Fruit fly (Drosophila melanogaster) whole organism, embryonic: ENCODE measurements around the gene CG17801.

ENCODE experiments used
- Adf1 ChIP-seq: fragments of 200-800 bp; sonication (Bioruptor generic); IDR thresholded peaks from 2 replicates; pipeline ENCODE4 v1.3.6; 2022; ENCODE audit warnings: missing biosample characterization, missing genetic modification characterization
- Atf-2 ChIP-seq: fragments of 200-800 bp; sonication (Bioruptor generic); optimal IDR thresholded peaks from 2 replicates; lab custom pipeline; 2016; ENCODE audit warnings: missing biosample characterization, missing genetic modification characterization
- CG10209 ChIP-seq: fragments of 200-800 bp; sonication (Bioruptor generic); optimal IDR thresholded peaks from 3 replicates; lab custom pipeline; 2017; ENCODE audit warnings: missing biosample characterization, mild to moderate bottlenecking, missing genetic modification characterization, missing genetic modification reagents
- CG11398 ChIP-seq: fragments of 200-800 bp; sonication (Bioruptor generic); optimal IDR thresholded peaks from 2 replicates; lab custom pipeline; 2016; ENCODE audit warnings: missing biosample characterization, missing genetic modification characterization
- CG12236 ChIP-seq: fragments of 200-800 bp; sonication (Bioruptor generic); optimal IDR thresholded peaks from 2 replicates; lab custom pipeline; 2016; ENCODE audit warnings: missing biosample characterization, missing genetic modification characterization
- CG14441 ChIP-seq: fragments of 200-800 bp; sonication (Bioruptor generic); IDR thresholded peaks from 2 replicates; pipeline ENCODE4 v1.3.6; 2022; ENCODE audit warnings: missing biosample characterization, missing genetic modification characterization
- CG1602 ChIP-seq: fragments of 200-800 bp; sonication (Bioruptor generic); optimal IDR thresholded peaks from 3 replicates; lab custom pipeline; 2016; ENCODE audit warnings: missing biosample characterization, missing genetic modification characterization
- CG17568 ChIP-seq: fragments of 200-800 bp; sonication (Bioruptor generic); optimal IDR thresholded peaks from 2 replicates; lab custom pipeline; 2018; ENCODE audit warnings: missing biosample characterization, mild to moderate bottlenecking, missing genetic modification characterization, moderate library complexity
- CG2199 ChIP-seq: fragments of 200-800 bp; sonication (Bioruptor generic); IDR thresholded peaks from 3 replicates; pipeline ENCODE4 v1.3.6; 2022; ENCODE audit warnings: missing biosample characterization, missing genetic modification characterization
- CG34422 ChIP-seq: fragments of 200-800 bp; sonication (Bioruptor generic); IDR thresholded peaks from 3 replicates; pipeline ENCODE4 v1.3.6; 2022; ENCODE audit warnings: missing biosample characterization, missing genetic modification characterization
- CG3838 ChIP-seq: fragments of 200-800 bp; sonication (Bioruptor generic); optimal IDR thresholded peaks from 3 replicates; lab custom pipeline; 2016; ENCODE audit warnings: missing biosample characterization, missing genetic modification characterization
- CG4328 ChIP-seq: fragments of 200-800 bp; sonication (Bioruptor generic); optimal IDR thresholded peaks from 3 replicates; lab custom pipeline; 2017; ENCODE audit warnings: missing biosample characterization, missing genetic modification reagents, missing genetic modification characterization
- CG4617 ChIP-seq: fragments of 200-800 bp; sonication (Bioruptor generic); optimal IDR thresholded peaks from 3 replicates; lab custom pipeline; 2016; ENCODE audit warnings: missing biosample characterization, missing genetic modification characterization, borderline replicate concordance
- CG6254 ChIP-seq: fragments of 200-800 bp; sonication (Bioruptor generic); optimal IDR thresholded peaks from 3 replicates; lab custom pipeline; 2017; ENCODE audit warnings: mild to moderate bottlenecking, missing biosample characterization, missing genetic modification reagents, missing genetic modification characterization
- CG6683 ChIP-seq: fragments of 200-800 bp; sonication (Bioruptor generic); optimal IDR thresholded peaks from 2 replicates; lab custom pipeline; 2017; ENCODE audit warnings: missing biosample characterization, mild to moderate bottlenecking, missing genetic modification characterization, missing genetic modification reagents
- CG6765 ChIP-seq: fragments of 200-800 bp; sonication (Bioruptor generic); optimal IDR thresholded peaks from 3 replicates; lab custom pipeline; 2017; ENCODE audit warnings: missing biosample characterization, mild to moderate bottlenecking, missing genetic modification characterization
- CG7745 ChIP-seq: fragments of 200-800 bp; sonication (Bioruptor generic); optimal IDR thresholded peaks from 2 replicates; lab custom pipeline; 2018; ENCODE audit warnings: missing biosample characterization, mild to moderate bottlenecking, missing genetic modification characterization, moderate library complexity
- CG8290 ChIP-seq, 3 experiments: fragments of 200-800 bp; sonication (Bioruptor generic); optimal IDR thresholded peaks; 2 replicates each; lab custom pipeline; 2016 to 2019; ENCODE audit warnings: missing biosample characterization in 3 of 3, missing genetic modification characterization in 3 of 3, mild to moderate bottlenecking in 2 of 3, moderate library complexity in 1 of 3
- CG9797 ChIP-seq: fragments of 200-800 bp; sonication (Bioruptor generic); optimal IDR thresholded peaks from 3 replicates; lab custom pipeline; 2018; ENCODE audit warnings: missing biosample characterization, mild to moderate bottlenecking, missing genetic modification characterization
- CG9932 ChIP-seq: fragments of 200-800 bp; sonication (Bioruptor generic); IDR thresholded peaks from 2 replicates; pipeline ENCODE4 v1.3.6; 2022; ENCODE audit warnings: missing biosample characterization, missing genetic modification characterization
- CHES-1-like ChIP-seq: fragments of 200-800 bp; sonication (Bioruptor generic); optimal IDR thresholded peaks from 2 replicates; lab custom pipeline; 2016; ENCODE audit warnings: missing biosample characterization, missing genetic modification characterization
- CTCF ChIP-seq: fragments of 200-800 bp; sonication (Bioruptor generic); optimal IDR thresholded peaks from 2 replicates; lab custom pipeline; 2017; ENCODE audit warnings: missing biosample characterization, mild to moderate bottlenecking, missing genetic modification characterization, moderate library complexity
- D ChIP-seq, 2 experiments: fragments of 200-800 bp in 1 of 2; fragments of >200 bp in 1 of 2; sonication (Bioruptor generic) in 1 of 2; optimal IDR thresholded peaks; 2 replicates in 1 of 2; 3 replicates in 1 of 2; lab custom pipeline; 2017; ENCODE audit warnings: mild to moderate bottlenecking in 1 of 2, missing biosample characterization in 1 of 2, missing genetic modification characterization in 1 of 2, missing genetic modification reagents in 1 of 2
- E2f1 ChIP-seq: fragments of 200-800 bp; sonication (Bioruptor generic); IDR thresholded peaks from 2 replicates; pipeline ENCODE4 v1.3.6; 2022; ENCODE audit warnings: missing biosample characterization, missing genetic modification characterization
- GATAe ChIP-seq: fragments of 200-800 bp; sonication (Bioruptor generic); conservative IDR thresholded peaks from 2 replicates; pipeline ENCODE4 v1.3.6; 2022; ENCODE audit warnings: missing biosample characterization, missing genetic modification characterization
- HLHmδ ChIP-seq: fragments of 200-800 bp; sonication (Bioruptor generic); optimal IDR thresholded peaks from 2 replicates; lab custom pipeline; 2018; ENCODE audit warnings: missing biosample characterization, mild to moderate bottlenecking, missing genetic modification characterization, moderate library complexity
- HmgD ChIP-seq: fragments of 200-800 bp; sonication (Bioruptor generic); optimal IDR thresholded peaks from 3 replicates; lab custom pipeline; 2016; ENCODE audit warnings: missing biosample characterization, missing genetic modification characterization
- Hr39 ChIP-seq: fragments of >200 bp; optimal IDR thresholded peaks from 2 replicates; lab custom pipeline; 2017
- Hsf ChIP-seq: fragments of 200-800 bp; sonication (Bioruptor generic); optimal IDR thresholded peaks from 3 replicates; lab custom pipeline; 2016; ENCODE audit warnings: missing biosample characterization, missing genetic modification characterization
- Med ChIP-seq: fragments of 200-800 bp; sonication (Bioruptor generic); peaks from one replicate; lab custom pipeline; 2016; ENCODE audit warnings: missing biosample characterization, missing genetic modification characterization, mild to moderate bottlenecking, inconsistent platforms, moderate library complexity
- Mrtf ChIP-seq: fragments of 200-800 bp; sonication (Bioruptor generic); IDR thresholded peaks from 3 replicates; pipeline ENCODE4 v1.3.6; 2022; ENCODE audit warnings: missing biosample characterization, missing genetic modification characterization
- Nf-YA ChIP-seq: fragments of 200-800 bp; sonication (Bioruptor generic); IDR thresholded peaks from 2 replicates; pipeline ENCODE4 v1.3.6; 2022; ENCODE audit warnings: missing biosample characterization, missing genetic modification characterization
- Trl ChIP-seq, 3 experiments: fragments of >200 bp in 2 of 3; fragments of 200-800 bp in 1 of 3; sonication (Bioruptor generic) in 1 of 3; optimal IDR thresholded peaks; 2 replicates in 1 of 3; 3 replicates in 2 of 3; lab custom pipeline; 2016 to 2017; ENCODE audit warnings: missing biosample characterization in 1 of 3, missing genetic modification characterization in 1 of 3
- bcd ChIP-seq: fragments of 200-800 bp; sonication (Bioruptor generic); optimal IDR thresholded peaks from 2 replicates; lab custom pipeline; 2017; ENCODE audit warnings: missing biosample characterization, mild to moderate bottlenecking, missing genetic modification characterization
- bigmax ChIP-seq: fragments of 200-800 bp; sonication (Bioruptor generic); optimal IDR thresholded peaks from 2 replicates; lab custom pipeline; 2018; ENCODE audit warnings: missing biosample characterization, mild to moderate bottlenecking, missing genetic modification characterization
- dan ChIP-seq: fragments of 200-800 bp; sonication (Bioruptor generic); IDR thresholded peaks from 2 replicates; pipeline ENCODE4 v1.3.6; 2022; ENCODE audit warnings: missing biosample characterization, missing genetic modification characterization
- en ChIP-seq: fragments of 200-800 bp; sonication (Bioruptor generic); optimal IDR thresholded peaks from 2 replicates; lab custom pipeline; 2016; ENCODE audit warnings: missing biosample characterization, missing genetic modification characterization
- eyg ChIP-seq: fragments of 200-800 bp; sonication (Bioruptor generic); optimal IDR thresholded peaks from 3 replicates; lab custom pipeline; 2016; ENCODE audit warnings: missing biosample characterization, missing genetic modification characterization
- lilli ChIP-seq: fragments of 200-800 bp; sonication (Bioruptor generic); optimal IDR thresholded peaks from 3 replicates; lab custom pipeline; 2016; ENCODE audit warnings: missing biosample characterization, missing genetic modification characterization
- lov ChIP-seq, 2 experiments: fragments of 200-800 bp in 1 of 2; fragments of >200 bp in 1 of 2; sonication (Bioruptor generic) in 1 of 2; IDR thresholded peaks in 1 of 2; optimal IDR thresholded peaks in 1 of 2; 2 replicates in 1 of 2; 3 replicates in 1 of 2; pipeline versions ENCODE4 v1.3.6 to Lab custom; 2017 to 2022; ENCODE audit warnings: missing biosample characterization in 1 of 2, missing genetic modification characterization in 1 of 2
- nau ChIP-seq: fragments of 200-800 bp; sonication (Bioruptor generic); optimal IDR thresholded peaks from 3 replicates; lab custom pipeline; 2017; ENCODE audit warnings: missing biosample characterization, mild to moderate bottlenecking, missing genetic modification characterization, missing genetic modification reagents
- nerfin-1 ChIP-seq: fragments of 200-800 bp; sonication (Bioruptor generic); optimal IDR thresholded peaks from 3 replicates; lab custom pipeline; 2019; ENCODE audit warnings: missing biosample characterization, mild to moderate bottlenecking, missing genetic modification characterization, moderate library complexity
- oc ChIP-seq: fragments of 200-800 bp; sonication (Bioruptor generic); optimal IDR thresholded peaks from 2 replicates; lab custom pipeline; 2018; ENCODE audit warnings: missing biosample characterization, mild to moderate bottlenecking, missing genetic modification characterization, moderate library complexity
- sc ChIP-seq, 3 experiments: fragments of >200 bp in 2 of 3; fragments of 200-800 bp in 1 of 3; sonication (Bioruptor generic) in 1 of 3; optimal IDR thresholded peaks; 2 replicates in 2 of 3; 3 replicates in 1 of 3; lab custom pipeline; 2017; ENCODE audit warnings: mild to moderate bottlenecking in 1 of 3, missing biosample characterization in 1 of 3, missing genetic modification characterization in 1 of 3, missing genetic modification reagents in 1 of 3
- sqz ChIP-seq: fragments of 200-800 bp; sonication (Bioruptor generic); optimal IDR thresholded peaks from 3 replicates; lab custom pipeline; 2018; ENCODE audit warnings: missing biosample characterization, mild to moderate bottlenecking, missing genetic modification characterization
- toy ChIP-seq: fragments of 200-800 bp; sonication (Bioruptor generic); IDR thresholded peaks from 2 replicates; pipeline ENCODE4 v1.3.6; 2022; ENCODE audit warnings: missing biosample characterization, missing genetic modification characterization
- tup ChIP-seq: fragments of 200-800 bp; sonication (Bioruptor generic); optimal IDR thresholded peaks from 2 replicates; lab custom pipeline; 2016; ENCODE audit warnings: missing biosample characterization, mild to moderate bottlenecking, missing genetic modification characterization, moderate library complexity

The CG17801 gene

dm6 chr3R:17794335-17795074 lies 12.4 kb downstream of the CG17801 start, which contains the start of gene CG43102 (continued):
- TF ChIP-seq CG11398 (GFP tag; lab: Kevin White, UChicago) (no peak), CG14441 (GFP tag; lab: Robert Waterston, UW) (peak; percentile 73), toy (GFP tag; lab: Robert Waterston, UW) (no peak), CG9932 (GFP tag; lab: Robert Waterston, UW) (peak; percentile 84), CG17568 (GFP tag; lab: Kevin White, UChicago) (peak; percentile 33), CG34422 (GFP tag; lab: Robert Waterston, UW) (peak; percentile 79), CG12236 (GFP tag; lab: Kevin White, UChicago) (no peak), CG9797 (no peak), lilli (GFP tag; lab: Kevin White, UChicago) (peak; percentile 65), CG1602 (GFP tag; lab: Kevin White, UChicago) (peak; percentile 27), E2f1 (peak; percentile 63; the same call in 1 of the 2 replicates), eyg (GFP tag; lab: Kevin White, UChicago) (no peak), bcd (GFP tag; lab: Kevin White, UChicago) (peak; percentile 46), bigmax (no peak), Mrtf (GFP tag; lab: Robert Waterston, UW) (peak; percentile 66; the same call in 2 of the 3 replicates), CG8290 (GFP tag; optimal IDR thresholded peaks at IDR 0.05; lab: Kevin White, UChicago) (no peak), CG8290 (tag; optimal IDR thresholded peaks at IDR 0.05; lab: Kevin White, UChicago) (peak in 1 of 2 experiments; percentile 89), nerfin-1 (tag; lab: Kevin White, UChicago) (peak; percentile 46), Hr39 (lab: Kevin White, UChicago) (no peak), sqz (GFP tag; lab: Kevin White, UChicago) (no peak), CG3838 (no peak), CG6683 (GFP tag; lab: Kevin White, UChicago) (no peak), lov (optimal IDR thresholded peaks at IDR 0.05; lab: Kevin White, UChicago) (no peak), lov (GFP tag; IDR thresholded peaks at IDR 0.05; lab: Robert Waterston, UW) (0 out of 3 replicates have a peak, but pooled peaks have one; percentile 41), Adf1 (GFP tag; lab: Robert Waterston, UW) (peak; percentile 47; the same call in 1 of the 2 replicates), CHES-1-like (GFP tag; lab: Kevin White, UChicago) (no peak), CG6254 (GFP tag; lab: Kevin White, UChicago) (peak; percentile 42), oc (tag; lab: Kevin White, UChicago) (peak; percentile 58), CG6765 (GFP tag; lab: Kevin White, UChicago) (peak; percentile 26), dan (GFP tag; lab: Robert Waterston, UW) (no peak), CG2199 (peak; percentile 27; the same call in 1 of the 3 replicates), en (GFP tag; lab: Kevin White, UChicago) (no peak), Med (peak; percentile 96), CG10209 (GFP tag; lab: Kevin White, UChicago) (peak; percentile 56), Trl (optimal IDR thresholded peaks at IDR 0.05; lab: Kevin White, UChicago) (no peak), Trl (GFP tag; optimal IDR thresholded peaks at IDR 0.05; lab: Kevin White, UChicago) (peak; percentile 3), Atf-2 (GFP tag; lab: Kevin White, UChicago) (peak; percentile 46), HmgD (GFP tag; lab: Kevin White, UChicago) (no peak), nau (GFP tag; lab: Kevin White, UChicago) (no peak), CTCF (GFP tag; lab: Kevin White, UChicago) (peak; percentile 46), CG4328 (GFP tag; lab: Kevin White, UChicago) (peak; percentile 38), GATAe (GFP tag; lab: Robert Waterston, UW) (no peak), CG4617 (no peak), CG7745 (tag; lab: Kevin White, UChicago) (no peak), D (optimal IDR thresholded peaks at IDR 0.05; lab: Kevin White, UChicago) (no peak), D (GFP tag; optimal IDR thresholded peaks at IDR 0.05; lab: Kevin White, UChicago) (peak; percentile 15), sc (optimal IDR thresholded peaks at IDR 0.05; lab: Kevin White, UChicago) (no peak), sc (GFP tag; optimal IDR thresholded peaks at IDR 0.05; lab: Kevin White, UChicago) (peak; percentile 2), Nf-YA (peak; percentile 42; the same call in 1 of the 2 replicates), tup (peak; percentile 28), HLHmδ (GFP tag; lab: Kevin White, UChicago) (peak; percentile 13), Hsf (GFP tag; lab: Kevin White, UChicago) (peak; percentile 52)
